Fruit fly (Drosophila melanogaster) whole organism, prepupa: Measurements from ENCODE around the gene CG31820.

Experiments used
- Blimp-1 ChIP-seq: fragments of 200-800 bp; sonication (Bioruptor generic); optimal IDR thresholded peaks from 3 replicates; lab custom pipeline; 2017; ENCODE audit warnings: missing biosample characterization, missing genetic modification characterization, mild to moderate bottlenecking, moderate library complexity, missing genetic modification reagents
- CG4318 ChIP-seq: fragments of 200-800 bp; sonication (Bioruptor generic); optimal IDR thresholded peaks from 3 replicates; lab custom pipeline; 2017; ENCODE audit warnings: missing biosample characterization, mild to moderate bottlenecking, missing genetic modification characterization
- CG6854 ChIP-seq: fragments of 200-800 bp; sonication (Bioruptor generic); optimal IDR thresholded peaks from 2 replicates; lab custom pipeline; 2017; ENCODE audit warnings: missing biosample characterization, mild to moderate bottlenecking, missing genetic modification characterization
- CG8119 ChIP-seq: fragments of 200-800 bp; sonication (Bioruptor generic); IDR thresholded peaks from 3 replicates; pipeline ENCODE4 v1.3.6; 2022; ENCODE audit warnings: missing biosample characterization, missing genetic modification characterization
- Hr39 ChIP-seq: fragments of 200-800 bp; sonication (Bioruptor generic); optimal IDR thresholded peaks from 2 replicates; lab custom pipeline; 2016; ENCODE audit warnings: missing biosample characterization, missing genetic modification characterization
- dac ChIP-seq: fragments of 200-800 bp; sonication (Bioruptor generic); optimal IDR thresholded peaks from 2 replicates; lab custom pipeline; 2017; ENCODE audit warnings: missing biosample characterization, mild to moderate bottlenecking, missing genetic modification characterization
- eg ChIP-seq: fragments of 200-800 bp; sonication (Bioruptor generic); IDR thresholded peaks from 3 replicates; pipeline ENCODE4 v1.3.6; 2022; ENCODE audit warnings: missing biosample characterization, missing genetic modification characterization
- fd59A ChIP-seq: fragments of 200-800 bp; sonication (Bioruptor generic); optimal IDR thresholded peaks from 2 replicates; lab custom pipeline; 2017; ENCODE audit warnings: missing biosample characterization, mild to moderate bottlenecking, missing genetic modification characterization, missing genetic modification reagents
- fd85E ChIP-seq: fragments of 200-800 bp; sonication (Bioruptor generic); optimal IDR thresholded peaks from 3 replicates; lab custom pipeline; 2016; ENCODE audit warnings: missing biosample characterization, missing genetic modification characterization
- net ChIP-seq: fragments of 200-800 bp; sonication (Bioruptor generic); optimal IDR thresholded peaks from 3 replicates; lab custom pipeline; 2016; ENCODE audit warnings: missing biosample characterization, missing genetic modification characterization
- salr ChIP-seq, 2 experiments: fragments of 200-800 bp; sonication (Bioruptor generic); optimal IDR thresholded peaks; 3 replicates each; lab custom pipeline; 2016 to 2018; ENCODE audit warnings: missing biosample characterization in 2 of 2, missing genetic modification characterization in 2 of 2, mild to moderate bottlenecking in 1 of 2
- svp ChIP-seq: fragments of 200-800 bp; sonication (Bioruptor generic); peaks from one replicate; lab custom pipeline; 2016; ENCODE audit warnings: missing biosample characterization, missing genetic modification characterization

DNA sequence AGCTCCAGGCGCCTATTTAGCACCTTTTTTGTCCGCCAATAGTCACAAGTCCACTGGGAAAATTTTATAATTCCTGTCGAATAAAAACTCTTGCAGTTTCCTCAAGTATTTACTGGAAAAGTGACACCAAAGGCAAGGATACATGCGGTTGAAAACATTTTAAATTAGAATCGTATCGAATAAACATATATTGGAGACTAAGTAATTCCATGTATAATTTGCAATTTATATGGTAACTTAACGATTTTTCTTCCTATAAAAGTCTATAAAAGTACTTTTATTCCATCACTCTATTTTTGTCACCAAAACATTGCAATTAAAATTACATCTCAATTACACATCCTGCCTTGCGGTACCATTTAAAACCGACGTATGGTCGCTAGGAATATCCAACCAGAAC is 2.5 kb downstream of the CG31820 start, which contains the start of gene CG34167:
- no peak for TF ChIP-seq eg (GFP tag; lab: Robert Waterston, UW)
- no peak for TF ChIP-seq dac (GFP tag; lab: Kevin White, UChicago)
- no peak for TF ChIP-seq CG6854 (GFP tag; lab: Kevin White, UChicago)
- no peak for TF ChIP-seq fd59A (GFP tag; lab: Kevin White, UChicago)
- TF ChIP-seq Blimp-1 = no peak
- TF ChIP-seq CG8119 = no peak
- no peak for TF ChIP-seq salr (GFP tag; optimal IDR thresholded peaks at IDR 0.05; lab: Kevin White, UChicago)
- TF ChIP-seq svp (GFP tag; lab: Kevin White, UChicago) = no peak
- TF ChIP-seq Hr39 (GFP tag; lab: Kevin White, UChicago) = no peak
- no peak for TF ChIP-seq CG4318 (GFP tag; lab: Kevin White, UChicago)
- TF ChIP-seq net (GFP tag; lab: Kevin White, UChicago) = no peak
- TF ChIP-seq fd85E (GFP tag; lab: Kevin White, UChicago) = no peak
